Fruit fly (Drosophila melanogaster): ENCODE measurements around the gene Gba1b.

Gba1b gene

dm6 chr3R:23734573-23735404 is 30.2 kb downstream of the Gba1b start (continued):
- 0 out of 4 replicates have a peak, but pooled peaks have one; percentile 54 for TF ChIP-seq chinmo (GFP tag; IDR thresholded peaks at IDR 0.05; ENCODE audit: partially characterized antibody)
- TF ChIP-seq CG11695 (GFP tag; IDR thresholded peaks at IDR 0.05): peak; percentile 13; the same call in 1 of the 3 replicates
- TF ChIP-seq pan (optimal IDR thresholded peaks at IDR 0.05): no peak
- peak in 1 of 2 experiments; percentile 21 for TF ChIP-seq pan (GFP tag; optimal IDR thresholded peaks at IDR 0.05 in 1 of 2, IDR thresholded peaks at IDR 0.05 in 1 of 2)
- TF ChIP-seq zfh1 (GFP tag; IDR thresholded peaks at IDR 0.05): peak; percentile 39; the same call in 1 of the 3 replicates
- no peak for TF ChIP-seq vnd (GFP tag; IDR thresholded peaks at IDR 0.05; ENCODE audit: partially characterized antibody)
- peak; percentile 41 for TF ChIP-seq phol (tag; optimal IDR thresholded peaks at IDR 0.05)
- TF ChIP-seq mirr (GFP tag; optimal IDR thresholded peaks at IDR 0.05): no peak
- TF ChIP-seq Ssrp (tag; optimal IDR thresholded peaks at IDR 0.05): peak; percentile 30
- TF ChIP-seq en (GFP tag; optimal IDR thresholded peaks at IDR 0.05): peak; percentile 2
- no peak for TF ChIP-seq D19A (tag; optimal IDR thresholded peaks at IDR 0.05)
- no peak for TF ChIP-seq CG15601 (tag; optimal IDR thresholded peaks at IDR 0.05)
- TF ChIP-seq Hsf (GFP tag; optimal IDR thresholded peaks at IDR 0.05): peak; percentile 24
- TF ChIP-seq CG8478 (optimal IDR thresholded peaks at IDR 0.05): no peak
- TF ChIP-seq CG7556 (GFP tag; optimal IDR thresholded peaks at IDR 0.05): peak; percentile 1
- TF ChIP-seq Hr39 (optimal IDR thresholded peaks at IDR 0.05): no peak
- TF ChIP-seq ATbp (GFP tag; optimal IDR thresholded peaks at IDR 0.05): peak; percentile 40
- TF ChIP-seq Sox102F (GFP tag; optimal IDR thresholded peaks at IDR 0.05): peak; percentile 48
- TF ChIP-seq CG30403 (GFP tag; optimal IDR thresholded peaks at IDR 0.05): peak; percentile 15
- 0 out of 3 replicates have a peak, but pooled peaks have one; percentile 63 for TF ChIP-seq CG2199 (GFP tag; IDR thresholded peaks at IDR 0.05)
- TF ChIP-seq CG31441 (GFP tag; IDR thresholded peaks at IDR 0.05): 0 out of 2 replicates have a peak, but pooled peaks have one; percentile 24
- TF ChIP-seq Oli (tag; optimal IDR thresholded peaks at IDR 0.05): peak; percentile 27
- peak; percentile 25 for TF ChIP-seq sqz (GFP tag; optimal IDR thresholded peaks at IDR 0.05)
- 0 out of 3 replicates have a peak, but pooled peaks have one; percentile 11 for TF ChIP-seq Optix (GFP tag; IDR thresholded peaks at IDR 0.05)
- TF ChIP-seq CG11696 (GFP tag; IDR thresholded peaks at IDR 0.05): peak; percentile 58
- TF ChIP-seq CG12391 (tag; optimal IDR thresholded peaks at IDR 0.05): peak; percentile 25
- TF ChIP-seq sens (GFP tag): peak; percentile 75
- no peak for TF ChIP-seq Doc3 (GFP tag; IDR thresholded peaks at IDR 0.05; ENCODE audit: partially characterized antibody)
- TF ChIP-seq MTF-1 (GFP tag; optimal IDR thresholded peaks at IDR 0.05; ENCODE audit: borderline replicate concordance): no peak
- no peak for TF ChIP-seq Med (GFP tag)
- peak; percentile 92 for TF ChIP-seq Blimp-1 (GFP tag; optimal IDR thresholded peaks at IDR 0.05)
- TF ChIP-seq CG8944 (GFP tag; optimal IDR thresholded peaks at IDR 0.05): no peak
- TF ChIP-seq dm (GFP tag; optimal IDR thresholded peaks at IDR 0.05): no peak
- no peak for TF ChIP-seq Gsc (GFP tag; IDR thresholded peaks at IDR 0.05)
- no peak for TF ChIP-seq CG7372 (GFP tag; IDR thresholded peaks at IDR 0.05)
- no peak for TF ChIP-seq CG17568 (GFP tag; optimal IDR thresholded peaks at IDR 0.05)
- TF ChIP-seq CG6689 (GFP tag; IDR thresholded peaks at IDR 0.05): peak; percentile 23; the same call in 1 of the 2 replicates
- no peak for TF ChIP-seq CTCF (GFP tag; optimal IDR thresholded peaks at IDR 0.05)
- no peak for TF ChIP-seq slou (GFP tag; optimal IDR thresholded peaks at IDR 0.05)
- TF ChIP-seq CG11504 (tag; optimal IDR thresholded peaks at IDR 0.05): peak; percentile 28
- no peak for TF ChIP-seq peb (GFP tag; IDR thresholded peaks at IDR 0.05)
- no peak for TF ChIP-seq CG15514 (GFP tag; optimal IDR thresholded peaks at IDR 0.05)
- peak; percentile 31 for TF ChIP-seq CG15269 (tag; optimal IDR thresholded peaks at IDR 0.05)
